Fruit fly (Drosophila melanogaster): ENCODE measurements around the gene Abd-B.

Gene Abd-B

dm6 chr3R:17020956-17021355, 48.9 kb upstream of the Abd-B start, which contains the start of gene Adsl (continued):
- peak; percentile 61 for TF ChIP-seq onecut (GFP tag; IDR thresholded peaks at IDR 0.05)
- no peak for TF ChIP-seq Oaz (GFP tag; IDR thresholded peaks at IDR 0.05)
- peak; percentile 84 for TF ChIP-seq CG1603 (tag; optimal IDR thresholded peaks at IDR 0.05)
- no peak for TF ChIP-seq Hr3 (GFP tag; optimal IDR thresholded peaks at IDR 0.05)
- peak; percentile 3 for TF ChIP-seq trh (GFP tag; optimal IDR thresholded peaks at IDR 0.05)
- no peak for TF ChIP-seq prd (optimal IDR thresholded peaks at IDR 0.05)
- TF ChIP-seq prd (GFP tag; IDR thresholded peaks at IDR 0.05) = no peak
- no peak for TF ChIP-seq Drgx (GFP tag; IDR thresholded peaks at IDR 0.05)
- TF ChIP-seq kah (GFP tag; optimal IDR thresholded peaks at IDR 0.05) = peak; percentile 82
- peak; percentile 91 for TF ChIP-seq CG7271 (tag; optimal IDR thresholded peaks at IDR 0.05)
- TF ChIP-seq CG10565 (GFP tag; optimal IDR thresholded peaks at IDR 0.05) = no peak
- TF ChIP-seq Camta (GFP tag; optimal IDR thresholded peaks at IDR 0.05) = peak; percentile 41
- peak; percentile 48 for TF ChIP-seq ewg (GFP tag; optimal IDR thresholded peaks at IDR 0.05)
- peak; percentile 73 for TF ChIP-seq nmo (GFP tag; optimal IDR thresholded peaks at IDR 0.05)
- TF ChIP-seq CG34224 (GFP tag; IDR thresholded peaks at IDR 0.05; ENCODE audit: partially characterized antibody) = peak; percentile 43; the same call in 2 of the 3 replicates
- TF ChIP-seq CG8388 (GFP tag; optimal IDR thresholded peaks at IDR 0.05) = no peak
- no peak for TF ChIP-seq emc (GFP tag; optimal IDR thresholded peaks at IDR 0.05)
- TF ChIP-seq row (GFP tag; IDR thresholded peaks at IDR 0.05) = no peak
- TF ChIP-seq trem (tag; optimal IDR thresholded peaks at IDR 0.05) = peak; percentile 84
- TF ChIP-seq CG8089 (GFP tag; optimal IDR thresholded peaks at IDR 0.05) = no peak
- TF ChIP-seq E2f1 (GFP tag; IDR thresholded peaks at IDR 0.05) = peak; percentile 21; the same call in 1 of the 2 replicates
- no peak for TF ChIP-seq H15 (GFP tag; IDR thresholded peaks at IDR 0.05)
- peak; percentile 50 for TF ChIP-seq CG17912 (GFP tag; optimal IDR thresholded peaks at IDR 0.05)
- no peak for TF ChIP-seq sd (tag; optimal IDR thresholded peaks at IDR 0.05)
- TF ChIP-seq amos (GFP tag; IDR thresholded peaks at IDR 0.05; ENCODE audit: partially characterized antibody) = no peak
- no peak for TF ChIP-seq ro (GFP tag; IDR thresholded peaks at IDR 0.05)
- no peak for TF ChIP-seq Dip3 (GFP tag; optimal IDR thresholded peaks at IDR 0.05)
- no peak for TF ChIP-seq CG7372 (GFP tag; IDR thresholded peaks at IDR 0.05)
- no peak for TF ChIP-seq cg (GFP tag; optimal IDR thresholded peaks at IDR 0.05)
- TF ChIP-seq HmgD (GFP tag; optimal IDR thresholded peaks at IDR 0.05) = no peak
- no peak; the same call in 1 of the 3 replicates for TF ChIP-seq CG17361 (GFP tag; IDR thresholded peaks at IDR 0.05)
- TF ChIP-seq CG1024 (GFP tag; IDR thresholded peaks at IDR 0.05) = peak; percentile 43
- TF ChIP-seq sens-2 (GFP tag; IDR thresholded peaks at IDR 0.05) = 0 out of 2 replicates have a peak, but pooled peaks have one; percentile 23
- no peak for TF ChIP-seq sc (optimal IDR thresholded peaks at IDR 0.05)
- TF ChIP-seq sc (GFP tag; optimal IDR thresholded peaks at IDR 0.05) = peak; percentile 67
- TF ChIP-seq sima (GFP tag; optimal IDR thresholded peaks at IDR 0.05) = no peak
- TF ChIP-seq br (optimal IDR thresholded peaks at IDR 0.05) = no peak
- no peak for TF ChIP-seq CG9215 (GFP tag; IDR thresholded peaks at IDR 0.05)
- TF ChIP-seq pan (optimal IDR thresholded peaks at IDR 0.05) = no peak
- TF ChIP-seq pan (GFP tag; optimal IDR thresholded peaks at IDR 0.05 in 1 of 2, IDR thresholded peaks at IDR 0.05 in 1 of 2) = peak in 1 of 2 experiments; percentile 65
- TF ChIP-seq CG15479 (GFP tag; optimal IDR thresholded peaks at IDR 0.05) = peak; percentile 5
- no peak for TF ChIP-seq Mrtf (GFP tag; IDR thresholded peaks at IDR 0.05)
- no peak for TF ChIP-seq hkb (optimal IDR thresholded peaks at IDR 0.05)
- TF ChIP-seq hkb (GFP tag; IDR thresholded peaks at IDR 0.05) = peak; percentile 73
- peak; percentile 68; the same call in 2 of the 3 replicates for TF ChIP-seq otp (GFP tag; IDR thresholded peaks at IDR 0.05)
- 0 out of 2 replicates have a peak, but pooled peaks have one; percentile 11 for TF ChIP-seq slbo (GFP tag; IDR thresholded peaks at IDR 0.05)
- TF ChIP-seq CG10147 (GFP tag; optimal IDR thresholded peaks at IDR 0.05) = no peak
- no peak for TF ChIP-seq kay (GFP tag; optimal IDR thresholded peaks at IDR 0.05)
- TF ChIP-seq CG9437 (GFP tag; optimal IDR thresholded peaks at IDR 0.05) = peak; percentile 65
- peak; percentile 76 for TF ChIP-seq BtbVII (GFP tag; optimal IDR thresholded peaks at IDR 0.05)
- TF ChIP-seq dan (GFP tag; IDR thresholded peaks at IDR 0.05) = no peak
- peak; percentile 46 for TF ChIP-seq slp2 (GFP tag; optimal IDR thresholded peaks at IDR 0.05)
- TF ChIP-seq CG10543 (GFP tag; optimal IDR thresholded peaks at IDR 0.05) = no peak

All from whole organism, embryonic.